Worm (Caenorhabditis elegans): Measurements from ENCODE around the gene vps-33.1.
A peak's percentile ranks its signal among the peaks of the same experiment; 100 is the strongest.

The vps-33.1 gene

DNA sequence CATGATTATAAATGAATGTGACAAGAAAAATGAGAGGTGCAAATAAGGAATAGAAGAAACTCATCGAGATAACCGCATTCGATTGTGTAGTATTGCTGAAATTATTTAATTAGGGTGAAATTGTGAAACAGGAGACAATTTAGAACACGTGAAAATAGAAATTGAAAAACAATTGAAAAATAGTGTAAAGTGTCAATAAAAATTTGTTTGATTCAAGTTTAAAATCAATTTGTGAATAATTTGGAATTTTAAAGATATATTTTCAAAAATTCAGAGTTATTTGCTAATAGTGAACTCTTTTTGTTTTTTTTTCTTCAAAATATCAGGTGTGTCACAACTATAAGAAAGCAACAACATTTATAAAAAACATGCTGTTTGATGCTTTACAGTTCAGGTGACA lies 30.6 kb downstream of the vps-33.1 start, which contains the start of gene ZK370.4:
Gene ZK370.4, minus strand, starts transcription at position 101 of the 400 bp plus-strand sequence.
- no peak for TF ChIP-seq C08G9.2 (tag; optimal IDR thresholded peaks at IDR 0.05)
- TF ChIP-seq che-1 (tag; optimal IDR thresholded peaks at IDR 0.05) = no peak
- no peak for TF ChIP-seq fax-1 (tag; optimal IDR thresholded peaks at IDR 0.05)
- no peak for TF ChIP-seq fkh-6 (tag; optimal IDR thresholded peaks at IDR 0.05)
- no peak for TF ChIP-seq nhr-11 (tag; optimal IDR thresholded peaks at IDR 0.05)
- TF ChIP-seq unc-42 (tag; optimal IDR thresholded peaks at IDR 0.05) = no peak
- TF ChIP-seq hlh-6 (tag; optimal IDR thresholded peaks at IDR 0.05) = no peak

DNA sequence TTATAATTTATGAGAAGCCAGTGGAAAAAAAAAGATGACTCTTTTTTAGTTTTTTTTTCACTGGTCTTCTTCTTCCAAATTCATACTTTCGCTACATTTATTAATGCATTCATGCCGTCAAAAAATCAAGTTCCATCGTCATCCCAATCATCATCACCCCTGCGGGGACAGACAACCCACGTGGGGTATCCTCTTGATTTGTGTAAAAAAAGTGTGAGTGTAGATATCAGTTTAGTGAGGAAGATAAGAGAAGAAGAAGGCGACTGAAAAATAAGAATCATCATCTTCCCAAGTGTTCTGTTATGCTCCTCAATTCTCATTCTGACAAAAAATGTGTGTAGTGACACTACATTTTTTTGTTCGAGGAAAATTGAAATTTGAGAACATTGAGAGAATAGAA lies 31.2 kb downstream of the vps-33.1 start:
- TF ChIP-seq Y22D7AL.16 (tag; optimal IDR thresholded peaks at IDR 0.05) (no peak), ets-4 (tag; optimal IDR thresholded peaks at IDR 0.05) (no peak), hlh-8 (tag; optimal IDR thresholded peaks at IDR 0.05) (no peak), nhr-11 (tag; optimal IDR thresholded peaks at IDR 0.05) (no peak)

DNA sequence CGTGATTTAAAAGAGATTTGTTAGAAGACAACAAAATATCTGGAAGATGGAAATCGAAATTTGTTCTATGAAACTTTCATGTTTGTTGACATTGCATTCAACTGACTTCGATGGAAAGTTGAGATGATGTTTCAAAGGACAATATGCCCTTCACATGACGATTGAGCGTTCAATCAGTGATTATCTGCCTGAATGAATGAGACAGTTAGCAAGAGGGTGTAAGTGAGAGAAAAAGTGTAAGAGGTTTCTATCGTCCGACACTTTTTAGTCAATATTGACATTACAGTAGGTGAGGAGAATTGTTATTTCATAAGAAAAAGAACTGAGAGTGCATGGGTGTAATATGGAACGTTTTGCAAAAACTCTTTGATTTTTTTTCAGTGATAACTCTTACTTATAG lies 32.5 kb downstream of the vps-33.1 start:
- TF ChIP-seq K02D7.2 (tag; optimal IDR thresholded peaks at IDR 0.05) (no peak), ceh-34 (tag; optimal IDR thresholded peaks at IDR 0.05) (no peak), ets-4 (tag; optimal IDR thresholded peaks at IDR 0.05) (no peak), F13H6.1 (tag; optimal IDR thresholded peaks at IDR 0.05) (no peak), sdc-2 (tag; optimal IDR thresholded peaks at IDR 0.05) (no peak), fax-1 (tag; optimal IDR thresholded peaks at IDR 0.05) (no peak), ceh-18 (tag; optimal IDR thresholded peaks at IDR 0.05) (no peak), unc-42 (tag; optimal IDR thresholded peaks at IDR 0.05) (no peak), unc-3 (GFP tag; conservative IDR thresholded peaks at IDR 0.05) (no peak), unc-3 (tag; optimal IDR thresholded peaks at IDR 0.05) (no peak), ceh-30 (tag; optimal IDR thresholded peaks at IDR 0.05) (no peak), ceh-2 (tag; optimal IDR thresholded peaks at IDR 0.05) (no peak), syd-9 (tag; optimal IDR thresholded peaks at IDR 0.05) (no peak), pag-3 (tag; optimal IDR thresholded peaks at IDR 0.05; ENCODE audit: borderline replicate concordance) (no peak), C38D4.7 (GFP tag; optimal IDR thresholded peaks at IDR 0.05) (no peak), pat-9 (tag; optimal IDR thresholded peaks at IDR 0.05) (no peak), rnt-1 (tag; optimal IDR thresholded peaks at IDR 0.05) (no peak), pax-1 (tag; optimal IDR thresholded peaks at IDR 0.05) (no peak)

DNA sequence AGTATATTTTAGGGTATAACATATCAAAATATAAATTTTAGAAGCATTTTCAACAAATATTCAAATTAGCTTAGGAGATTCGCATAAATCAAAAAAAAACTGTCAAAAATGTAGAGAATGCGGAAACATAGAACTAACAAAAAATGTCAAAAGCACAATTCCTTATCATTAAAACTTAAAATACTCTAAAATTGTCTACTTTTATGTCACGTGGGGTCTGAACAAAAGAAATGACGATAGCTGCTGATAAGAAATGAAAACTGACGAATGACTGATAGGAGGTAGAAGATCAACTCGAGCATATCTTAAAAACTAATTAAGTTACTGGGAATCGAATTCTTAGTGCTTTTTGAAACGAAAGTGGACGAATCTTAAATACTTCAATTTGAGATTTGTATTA lies 32.9 kb downstream of the vps-33.1 start:
- no peak for TF ChIP-seq lin-11 (tag; optimal IDR thresholded peaks at IDR 0.05)
- no peak for TF ChIP-seq sox-4 (tag; optimal IDR thresholded peaks at IDR 0.05)
- TF ChIP-seq elt-2 (tag; optimal IDR thresholded peaks at IDR 0.05) = peak; percentile 78

DNA sequence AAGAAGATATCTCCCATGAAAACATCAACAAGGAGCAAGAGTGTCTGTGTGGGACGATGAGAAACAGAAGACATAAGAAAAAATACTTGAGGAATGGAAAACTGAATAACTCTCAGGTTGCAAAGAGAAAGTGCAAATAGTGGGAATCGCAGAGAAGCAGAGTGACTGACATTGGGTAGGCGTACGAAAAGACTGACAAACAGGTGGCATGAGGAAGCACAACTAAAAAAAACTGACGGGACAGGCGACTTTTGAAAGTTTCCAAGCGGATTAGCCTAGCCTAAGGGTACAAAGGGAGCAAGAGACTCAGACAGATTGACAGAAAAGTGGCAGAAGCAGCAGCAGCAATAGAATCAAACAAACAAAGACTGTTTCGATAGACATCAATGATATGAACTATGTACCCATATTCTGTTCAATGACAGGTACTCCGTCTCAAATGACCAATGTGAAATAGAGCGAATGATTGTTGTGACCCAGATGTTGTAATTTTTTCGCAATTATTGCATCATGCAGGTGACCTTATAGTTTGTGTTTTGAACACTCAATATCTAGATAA lies 33.7 kb downstream of the vps-33.1 start:
- peak; percentile 15 for TF ChIP-seq ceh-34 (tag; optimal IDR thresholded peaks at IDR 0.05)
- TF ChIP-seq ceh-6 (GFP tag; optimal IDR thresholded peaks at IDR 0.05) = no peak
- peak; percentile 2 for TF ChIP-seq unc-55 (GFP tag; optimal IDR thresholded peaks at IDR 0.05)
- TF ChIP-seq ceh-31 (tag; optimal IDR thresholded peaks at IDR 0.05) = peak; percentile 2
- no peak for TF ChIP-seq npax-4 (tag; optimal IDR thresholded peaks at IDR 0.05)
- TF ChIP-seq ceh-18 (tag; optimal IDR thresholded peaks at IDR 0.05) = peak; percentile 72

DNA sequence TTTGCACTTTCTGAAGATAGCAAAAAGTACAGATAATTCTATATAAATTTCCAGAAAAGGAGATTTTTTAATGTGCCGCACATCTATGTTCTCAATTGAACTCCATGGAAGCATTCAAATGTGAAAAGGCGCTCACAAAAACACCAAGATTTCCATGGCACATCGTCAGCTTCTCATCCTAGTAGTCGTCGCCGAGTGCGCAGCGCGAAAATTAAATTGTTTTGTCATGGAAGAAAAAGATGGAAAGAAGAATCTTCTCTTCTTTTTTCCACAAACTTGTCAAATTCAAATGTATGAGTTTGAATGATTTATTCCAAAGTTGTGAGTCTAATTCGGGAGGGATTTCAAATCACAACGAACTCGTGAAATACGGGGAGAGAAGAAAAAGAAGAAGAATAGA lies 36.7 kb downstream of the vps-33.1 start:
- TF ChIP-seq nfya-1 (tag; optimal IDR thresholded peaks at IDR 0.05) = no peak
- TF ChIP-seq ceh-9 (tag; optimal IDR thresholded peaks at IDR 0.05) = no peak
- no peak for TF ChIP-seq ref-2 (tag; optimal IDR thresholded peaks at IDR 0.05)
- TF ChIP-seq unc-42 (tag; optimal IDR thresholded peaks at IDR 0.05) = peak; percentile 87
- TF ChIP-seq ceh-30 (tag; optimal IDR thresholded peaks at IDR 0.05) = no peak
- no peak for TF ChIP-seq che-1 (tag; optimal IDR thresholded peaks at IDR 0.05)

All from whole organism, late embryonic.